Fruit fly (Drosophila melanogaster) whole organism, embryonic: ENCODE results near the gene CG31275.

Source experiments
- Abd-B ChIP-seq: fragments of 200-800 bp; sonication (Bioruptor generic); optimal IDR thresholded peaks from 2 replicates; lab custom pipeline; 2018; ENCODE audit warnings: missing biosample characterization, mild to moderate bottlenecking, missing genetic modification characterization, moderate library complexity
- Adf1 ChIP-seq: fragments of 200-800 bp; sonication (Bioruptor generic); IDR thresholded peaks from 2 replicates; pipeline ENCODE4 v1.3.6; 2022; ENCODE audit warnings: missing biosample characterization, missing genetic modification characterization
- Atf-2 ChIP-seq: fragments of 200-800 bp; sonication (Bioruptor generic); optimal IDR thresholded peaks from 2 replicates; lab custom pipeline; 2016; ENCODE audit warnings: missing biosample characterization, missing genetic modification characterization
- B-H2 ChIP-seq: fragments of 200-800 bp; sonication (Bioruptor generic); optimal IDR thresholded peaks from 2 replicates; lab custom pipeline; 2018; ENCODE audit warnings: missing biosample characterization, mild to moderate bottlenecking, missing genetic modification characterization
- Bgb ChIP-seq: fragments of 200-800 bp; sonication (Bioruptor generic); IDR thresholded peaks from 2 replicates; pipeline ENCODE4 v1.3.6; 2022; ENCODE audit warnings: missing biosample characterization, missing genetic modification characterization; ENCODE audit not compliant: partially characterized antibody
- BtbVII ChIP-seq: fragments of 200-800 bp; sonication (Bioruptor generic); optimal IDR thresholded peaks from 3 replicates; lab custom pipeline; 2017; ENCODE audit warnings: missing biosample characterization, mild to moderate bottlenecking, missing genetic modification characterization
- C15 ChIP-seq: fragments of 200-800 bp; sonication (Bioruptor generic); IDR thresholded peaks from 3 replicates; pipeline ENCODE4 v1.3.6; 2022; ENCODE audit warnings: missing biosample characterization, missing genetic modification characterization
- CG11247 ChIP-seq: fragments of 200-800 bp; sonication (Bioruptor generic); IDR thresholded peaks from 2 replicates; pipeline ENCODE4 v1.3.6; 2022; ENCODE audit warnings: missing biosample characterization, missing genetic modification characterization
- CG11456 ChIP-seq: fragments of 200-800 bp; sonication (Bioruptor generic); IDR thresholded peaks from 3 replicates; pipeline ENCODE4 v1.3.6; 2022; ENCODE audit warnings: missing biosample characterization, missing genetic modification characterization
- CG11723 ChIP-seq: fragments of 200-800 bp; sonication (Bioruptor generic); optimal IDR thresholded peaks from 2 replicates; lab custom pipeline; 2017; ENCODE audit warnings: missing biosample characterization, mild to moderate bottlenecking, missing genetic modification characterization
- CG17328 ChIP-seq: fragments of 200-800 bp; sonication (Bioruptor generic); IDR thresholded peaks from 2 replicates; pipeline ENCODE4 v1.3.6; 2022; ENCODE audit warnings: missing biosample characterization, missing genetic modification characterization
- CG17385 ChIP-seq: fragments of 200-800 bp; sonication (Bioruptor generic); optimal IDR thresholded peaks from 3 replicates; lab custom pipeline; 2018; ENCODE audit warnings: missing biosample characterization, mild to moderate bottlenecking, missing genetic modification characterization
- CG17802 ChIP-seq: fragments of 200-800 bp; sonication (Bioruptor generic); optimal IDR thresholded peaks from 2 replicates; lab custom pipeline; 2018; ENCODE audit warnings: missing biosample characterization, mild to moderate bottlenecking, missing genetic modification characterization, moderate library complexity
- CG2889 ChIP-seq: fragments of 200-800 bp; sonication (Bioruptor generic); IDR thresholded peaks from 3 replicates; pipeline ENCODE4 v1.3.6; 2022; ENCODE audit warnings: missing biosample characterization, missing genetic modification characterization
- CG31441 ChIP-seq: fragments of 200-800 bp; sonication (Bioruptor generic); IDR thresholded peaks from 2 replicates; pipeline ENCODE4 v1.3.6; 2022; ENCODE audit warnings: missing biosample characterization, missing genetic modification characterization
- CG3407 ChIP-seq: fragments of 200-800 bp; sonication (Bioruptor generic); optimal IDR thresholded peaks from 2 replicates; lab custom pipeline; 2018; ENCODE audit warnings: missing biosample characterization, mild to moderate bottlenecking, missing genetic modification characterization
- CG34376 ChIP-seq: fragments of 200-800 bp; sonication (Bioruptor generic); optimal IDR thresholded peaks from 2 replicates; lab custom pipeline; 2018; ENCODE audit warnings: missing biosample characterization, mild to moderate bottlenecking, missing genetic modification characterization
- CG5180 ChIP-seq: fragments of 200-800 bp; sonication (Bioruptor generic); optimal IDR thresholded peaks from 3 replicates; lab custom pipeline; 2017; ENCODE audit warnings: missing biosample characterization, missing genetic modification characterization, mild to moderate bottlenecking, moderate library complexity, missing genetic modification reagents
- CG7372 ChIP-seq: fragments of 200-800 bp; sonication (Bioruptor generic); IDR thresholded peaks from 2 replicates; pipeline ENCODE4 v1.3.6; 2022; ENCODE audit warnings: missing biosample characterization, missing genetic modification characterization
- CG9817 ChIP-seq: fragments of 200-800 bp; sonication (Bioruptor generic); optimal IDR thresholded peaks from 2 replicates; lab custom pipeline; 2018; ENCODE audit warnings: missing biosample characterization, mild to moderate bottlenecking, missing genetic modification characterization, moderate library complexity
- Dad ChIP-seq: fragments of 200-800 bp; sonication (Bioruptor generic); optimal IDR thresholded peaks from 3 replicates; lab custom pipeline; 2016; ENCODE audit warnings: missing biosample characterization, missing genetic modification characterization
- Lpt ChIP-seq: fragments of >200 bp; optimal IDR thresholded peaks from 2 replicates; lab custom pipeline; 2018; ENCODE audit warnings: missing biosample characterization, missing genetic modification characterization
- Mrtf ChIP-seq: fragments of 200-800 bp; sonication (Bioruptor generic); IDR thresholded peaks from 3 replicates; pipeline ENCODE4 v1.3.6; 2022; ENCODE audit warnings: missing biosample characterization, missing genetic modification characterization
- NC2β ChIP-seq: fragments of 200-800 bp; sonication (Bioruptor generic); optimal IDR thresholded peaks from 2 replicates; lab custom pipeline; 2016; ENCODE audit warnings: missing biosample characterization, missing genetic modification characterization
- Ptx1 ChIP-seq: fragments of 200-800 bp; sonication (Bioruptor generic); IDR thresholded peaks from 2 replicates; pipeline ENCODE4 v1.3.6; 2022; ENCODE audit warnings: missing biosample characterization, missing genetic modification characterization
- YL-1 ChIP-seq: fragments of 200-800 bp; sonication (Bioruptor generic); optimal IDR thresholded peaks from 3 replicates; lab custom pipeline; 2017; ENCODE audit warnings: missing biosample characterization, mild to moderate bottlenecking, missing genetic modification characterization
- ase ChIP-seq: fragments of 200-800 bp; sonication (Bioruptor generic); IDR thresholded peaks from 3 replicates; pipeline ENCODE4 v1.3.6; 2022; ENCODE audit warnings: missing biosample characterization, missing genetic modification characterization
- ato ChIP-seq: fragments of 200-800 bp; sonication (Bioruptor generic); IDR thresholded peaks from 2 replicates; pipeline ENCODE4 v1.3.6; 2022; ENCODE audit warnings: missing biosample characterization, missing genetic modification characterization; ENCODE audit not compliant: partially characterized antibody
- bcd ChIP-seq: fragments of 200-800 bp; sonication (Bioruptor generic); optimal IDR thresholded peaks from 2 replicates; lab custom pipeline; 2017; ENCODE audit warnings: missing biosample characterization, mild to moderate bottlenecking, missing genetic modification characterization
- caup ChIP-seq: fragments of 200-800 bp; sonication (Bioruptor generic); optimal IDR thresholded peaks from 3 replicates; lab custom pipeline; 2017; ENCODE audit warnings: missing biosample characterization, mild to moderate bottlenecking, missing genetic modification characterization, moderate library complexity; ENCODE audit not compliant: severe bottlenecking
- chm ChIP-seq: fragments of 200-800 bp; sonication (Bioruptor generic); IDR thresholded peaks from 2 replicates; pipeline ENCODE4 v1.3.6; 2022; ENCODE audit warnings: missing biosample characterization, missing genetic modification characterization
- crol ChIP-seq: fragments of 200-800 bp; sonication (Bioruptor generic); IDR thresholded peaks from 2 replicates; pipeline ENCODE4 v1.3.6; 2022; ENCODE audit warnings: missing biosample characterization, missing genetic modification characterization
- da ChIP-seq: fragments of 200-800 bp; sonication (Bioruptor generic); optimal IDR thresholded peaks from 2 replicates; lab custom pipeline; 2016; ENCODE audit warnings: missing biosample characterization, missing genetic modification characterization
- fu2 ChIP-seq: fragments of 200-800 bp; sonication (Bioruptor generic); optimal IDR thresholded peaks from 2 replicates; lab custom pipeline; 2016; ENCODE audit warnings: missing biosample characterization, missing genetic modification characterization
- grn ChIP-seq: fragments of 200-800 bp; sonication (Bioruptor generic); optimal IDR thresholded peaks from 3 replicates; lab custom pipeline; 2017; ENCODE audit warnings: missing biosample characterization, missing genetic modification characterization
- hbn ChIP-seq: fragments of 200-800 bp; sonication (Bioruptor generic); IDR thresholded peaks from 2 replicates; pipeline ENCODE4 v1.3.6; 2022; ENCODE audit warnings: missing biosample characterization, missing genetic modification characterization; ENCODE audit not compliant: partially characterized antibody
- lov ChIP-seq, 2 experiments: fragments of 200-800 bp in 1 of 2; fragments of >200 bp in 1 of 2; sonication (Bioruptor generic) in 1 of 2; IDR thresholded peaks in 1 of 2; optimal IDR thresholded peaks in 1 of 2; 2 replicates in 1 of 2; 3 replicates in 1 of 2; pipeline versions ENCODE4 v1.3.6 to Lab custom; 2017 to 2022; ENCODE audit warnings: missing biosample characterization in 1 of 2, missing genetic modification characterization in 1 of 2
- org-1 ChIP-seq: fragments of 200-800 bp; sonication (Bioruptor generic); optimal IDR thresholded peaks from 2 replicates; lab custom pipeline; 2017; ENCODE audit warnings: missing biosample characterization, missing genetic modification characterization
- otp ChIP-seq: fragments of 200-800 bp; sonication (Bioruptor generic); IDR thresholded peaks from 3 replicates; pipeline ENCODE4, ENCODE4 v1.3.6; 2022; ENCODE audit warnings: missing biosample characterization, missing genetic modification characterization
- pan ChIP-seq, 4 experiments: fragments of >200 bp in 3 of 4; fragments of 200-800 bp in 1 of 4; sonication (Bioruptor generic) in 1 of 4; optimal IDR thresholded peaks in 3 of 4; IDR thresholded peaks in 1 of 4; 2 replicates each; pipeline versions ENCODE4 v1.3.6 to Lab custom; 2017 to 2022; ENCODE audit warnings: missing biosample characterization in 2 of 4, missing genetic modification characterization in 2 of 4, mixed read lengths in 1 of 4
- pros ChIP-seq: fragments of 200-800 bp; sonication (Bioruptor generic); optimal IDR thresholded peaks from 3 replicates; lab custom pipeline; 2019; ENCODE audit warnings: missing biosample characterization, mild to moderate bottlenecking, missing genetic modification characterization, moderate library complexity
- run ChIP-seq: fragments of 200-800 bp; sonication (Bioruptor generic); optimal IDR thresholded peaks from 3 replicates; lab custom pipeline; 2018; ENCODE audit warnings: missing biosample characterization, mild to moderate bottlenecking, missing genetic modification characterization
- salm ChIP-seq: fragments of 200-800 bp; sonication (Bioruptor generic); optimal IDR thresholded peaks from 2 replicates; lab custom pipeline; 2018; ENCODE audit warnings: missing biosample characterization, mild to moderate bottlenecking, missing genetic modification characterization
- sisA ChIP-seq: fragments of 200-800 bp; sonication (Bioruptor generic); IDR thresholded peaks from 2 replicates; pipeline ENCODE4 v1.3.6; 2022; ENCODE audit warnings: missing biosample characterization, missing genetic modification characterization
- slbo ChIP-seq: fragments of 200-800 bp; sonication (Bioruptor generic); IDR thresholded peaks from 2 replicates; pipeline ENCODE4 v1.3.6; 2022; ENCODE audit warnings: missing biosample characterization, missing genetic modification characterization
- slou ChIP-seq: fragments of 200-800 bp; sonication (Bioruptor generic); optimal IDR thresholded peaks from 3 replicates; lab custom pipeline; 2016; ENCODE audit warnings: missing biosample characterization, missing genetic modification characterization
- sob ChIP-seq: fragments of 200-800 bp; sonication (Bioruptor generic); IDR thresholded peaks from 2 replicates; pipeline ENCODE4 v1.3.6; 2022; ENCODE audit warnings: missing biosample characterization, missing genetic modification characterization
- vfl ChIP-seq: fragments of 200-800 bp; sonication (Bioruptor generic); optimal IDR thresholded peaks from 2 replicates; lab custom pipeline; 2016; ENCODE audit warnings: missing biosample characterization, missing genetic modification characterization
- yki ChIP-seq: fragments of >200 bp; optimal IDR thresholded peaks from 3 replicates; lab custom pipeline; 2018

Gene CG31275

dm6 chr3R:16783148-16783708, 32.1 kb upstream of the CG31275 start (continued):
- TF ChIP-seq da (GFP tag; lab: Kevin White, UChicago) (no peak), chm (GFP tag; lab: Robert Waterston, UW) (0 out of 2 replicates have a peak, but pooled peaks have one; percentile 15), slou (GFP tag; lab: Kevin White, UChicago) (no peak), org-1 (GFP tag; lab: Kevin White, UChicago) (no peak), NC2β (GFP tag; lab: Kevin White, UChicago) (no peak), BtbVII (GFP tag; lab: Kevin White, UChicago) (no peak), Abd-B (GFP tag; lab: Kevin White, UChicago) (no peak), fu2 (GFP tag; lab: Kevin White, UChicago) (no peak), CG17385 (GFP tag; lab: Kevin White, UChicago) (no peak), CG9817 (tag; lab: Kevin White, UChicago) (no peak), pros (GFP tag; lab: Kevin White, UChicago) (peak; percentile 33), Dad (no peak), salm (no peak), vfl (no peak)

- TF ChIP-seq B-H2 (GFP tag; lab: Kevin White, UChicago) = no peak
- no peak for TF ChIP-seq sob (GFP tag; lab: Robert Waterston, UW)
- no peak for TF ChIP-seq Lpt (GFP tag; lab: Kevin White, UChicago)
- TF ChIP-seq CG11456 (GFP tag; lab: Robert Waterston, UW) = no peak
- 0 out of 3 replicates have a peak, but pooled peaks have one; percentile 12 for TF ChIP-seq C15 (GFP tag; lab: Robert Waterston, UW)
- TF ChIP-seq CG17328 = 0 out of 2 replicates have a peak, but pooled peaks have one; percentile 19
- TF ChIP-seq Ptx1 = no peak; the same call in 1 of the 2 replicates
- TF ChIP-seq CG17385 (GFP tag; lab: Kevin White, UChicago) = no peak
- no peak for TF ChIP-seq pan (optimal IDR thresholded peaks at IDR 0.05; lab: Kevin White, UChicago)
- no peak for TF ChIP-seq pan (GFP tag; optimal IDR thresholded peaks at IDR 0.05 in 1 of 2, IDR thresholded peaks at IDR 0.05 in 1 of 2)
- TF ChIP-seq sisA (GFP tag; lab: Robert Waterston, UW) = 0 out of 2 replicates have a peak, but pooled peaks have one; percentile 6
- TF ChIP-seq CG5180 (GFP tag; lab: Kevin White, UChicago) = no peak
- TF ChIP-seq CG3407 (GFP tag; lab: Kevin White, UChicago) = no peak
- TF ChIP-seq CG11723 (GFP tag; lab: Kevin White, UChicago) = no peak
- TF ChIP-seq run (tag; lab: Kevin White, UChicago) = no peak
- TF ChIP-seq Bgb (GFP tag; lab: Robert Waterston, UW) = 0 out of 2 replicates have a peak, but pooled peaks have one; percentile 22
- TF ChIP-seq lov (optimal IDR thresholded peaks at IDR 0.05; lab: Kevin White, UChicago) = no peak
- peak; percentile 69; the same call in 1 of the 3 replicates for TF ChIP-seq lov (GFP tag; IDR thresholded peaks at IDR 0.05; lab: Robert Waterston, UW)
- TF ChIP-seq Atf-2 (GFP tag; lab: Kevin White, UChicago) = no peak
- no peak for TF ChIP-seq hbn (GFP tag; lab: Robert Waterston, UW)
- no peak for TF ChIP-seq CG7372 (GFP tag; lab: Robert Waterston, UW)
- TF ChIP-seq CG17802 (tag; lab: Kevin White, UChicago) = no peak
- TF ChIP-seq caup = no peak
- peak; percentile 87 for TF ChIP-seq crol (GFP tag; lab: Robert Waterston, UW)
- TF ChIP-seq CG31441 (GFP tag; lab: Robert Waterston, UW) = no peak
- TF ChIP-seq CG11247 (GFP tag; lab: Robert Waterston, UW) = no peak
- TF ChIP-seq ato (GFP tag; lab: Robert Waterston, UW) = no peak
- 0 out of 3 replicates have a peak, but pooled peaks have one; percentile 10 for TF ChIP-seq ase (GFP tag; lab: Robert Waterston, UW)
- TF ChIP-seq slbo = peak; percentile 36
- no peak for TF ChIP-seq Adf1 (GFP tag; lab: Robert Waterston, UW)
- no peak for TF ChIP-seq grn
- no peak for TF ChIP-seq CG2889
- TF ChIP-seq bcd (GFP tag; lab: Kevin White, UChicago) = no peak
- TF ChIP-seq YL-1 (GFP tag; lab: Kevin White, UChicago) = no peak
- no peak for TF ChIP-seq CG34376
- TF ChIP-seq yki (lab: Kevin White, UChicago) = no peak
- TF ChIP-seq Mrtf (GFP tag; lab: Robert Waterston, UW) = peak; percentile 9; the same call in 1 of the 3 replicates
- peak; percentile 26; the same call in 1 of the 3 replicates for TF ChIP-seq otp
These were observed 31.3 kb upstream of the CG31275 start for dm6 chr3R:16782401-16782800.
